Worm (Caenorhabditis elegans) whole organism, young adult: Measurements from ENCODE around the gene idi-1.

ENCODE experiments used
- C17E4.6 ChIP-seq: fragments of 200-800 bp; sonication (Bioruptor generic); IDR thresholded peaks from 2 replicates; pipeline ENCODE4 v1.3.6; 2022; ENCODE audit warnings: missing genetic modification reagents, missing genetic modification characterization, missing compliant biosample characterization
- D2030.7 ChIP-seq: fragments of 200-800 bp; sonication (Bioruptor generic); IDR thresholded peaks from 2 replicates; pipeline ENCODE4 v1.3.6; 2022; ENCODE audit warnings: missing genetic modification reagents, missing genetic modification characterization, missing compliant biosample characterization
- F10E7.11 ChIP-seq: sonication (generic microtip); optimal IDR thresholded peaks from 2 replicates; lab custom pipeline; 2017; ENCODE audit warnings: mild to moderate bottlenecking, missing genetic modification characterization, moderate library complexity, missing compliant biosample characterization
- F22D6.2 ChIP-seq: sonication (generic microtip); optimal IDR thresholded peaks from 2 replicates; lab custom pipeline; 2016; ENCODE audit warnings: mild to moderate bottlenecking, missing genetic modification characterization, missing compliant biosample characterization
- F33H1.4 ChIP-seq: fragments of 200-800 bp; sonication (Bioruptor generic); IDR thresholded peaks from 2 replicates; pipeline ENCODE4 v1.3.6; 2022; ENCODE audit warnings: missing genetic modification reagents, missing genetic modification characterization, missing compliant biosample characterization
- F39B2.1 ChIP-seq: fragments of 200-800 bp; sonication (Bioruptor generic); IDR thresholded peaks from 2 replicates; pipeline ENCODE4 v1.3.6; 2022; ENCODE audit warnings: missing genetic modification reagents, missing genetic modification characterization, missing compliant biosample characterization
- F49E8.2 ChIP-seq: sonication (generic microtip); optimal IDR thresholded peaks from 3 replicates; lab custom pipeline; 2017; ENCODE audit warnings: missing genetic modification characterization, mild to moderate bottlenecking, missing compliant biosample characterization, antibody characterized with exemption, moderate library complexity; ENCODE audit not compliant: insufficient read depth
- F52B5.7 ChIP-seq: sonication (generic microtip); optimal IDR thresholded peaks from 2 replicates; lab custom pipeline; 2016; ENCODE audit warnings: mild to moderate bottlenecking, missing genetic modification characterization, missing compliant biosample characterization
- F55B11.4 ChIP-seq: sonication (generic microtip); optimal IDR thresholded peaks from 2 replicates; lab custom pipeline; 2016; ENCODE audit warnings: missing compliant biosample characterization, missing genetic modification characterization, borderline replicate concordance; ENCODE audit not compliant: insufficient read depth
- F57C9.4 ChIP-seq: sonication (generic microtip); optimal IDR thresholded peaks from 2 replicates; lab custom pipeline; 2017; ENCODE audit warnings: mild to moderate bottlenecking, missing genetic modification characterization, missing compliant biosample characterization
- K11D2.4 ChIP-seq: fragments of 200-800 bp; sonication (Bioruptor generic); IDR thresholded peaks from 2 replicates; pipeline ENCODE4 v1.3.6; 2022; ENCODE audit warnings: missing genetic modification reagents, missing genetic modification characterization, missing compliant biosample characterization
- K12H6.12 ChIP-seq: fragments of 200-800 bp; sonication (Bioruptor generic); optimal IDR thresholded peaks from 2 replicates; lab custom pipeline; 2018; ENCODE audit warnings: mild to moderate bottlenecking, missing genetic modification characterization, missing compliant biosample characterization
- Y67H2A.10 ChIP-seq: fragments of 200-800 bp; sonication (Bioruptor generic); conservative IDR thresholded peaks from 2 replicates; pipeline ENCODE4 v1.3.6; 2022; ENCODE audit warnings: missing genetic modification reagents, missing genetic modification characterization, missing compliant biosample characterization
- Y79H2A.3 ChIP-seq: fragments of 200-800 bp; sonication (Bioruptor generic); conservative IDR thresholded peaks from 2 replicates; pipeline ENCODE4 v1.3.6; 2022; ENCODE audit warnings: missing genetic modification reagents, missing genetic modification characterization, missing compliant biosample characterization
- Y95B8A.8 ChIP-seq: fragments of 200-800 bp; sonication (Bioruptor generic); IDR thresholded peaks from 2 replicates; pipeline ENCODE4 v1.3.6; 2022; ENCODE audit warnings: missing genetic modification reagents, missing genetic modification characterization, missing compliant biosample characterization
- aptf-2 ChIP-seq: fragments of 200-800 bp; sonication (Bioruptor generic); conservative IDR thresholded peaks from 2 replicates; pipeline ENCODE4 v1.3.6; 2022; ENCODE audit warnings: missing genetic modification reagents, missing genetic modification characterization, missing compliant biosample characterization
- aptf-3 ChIP-seq: fragments of 200-800 bp; sonication (Bioruptor generic); IDR thresholded peaks from 2 replicates; pipeline ENCODE4 v1.3.6; 2022; ENCODE audit warnings: missing genetic modification characterization, missing compliant biosample characterization
- attf-5 ChIP-seq: fragments of 200-800 bp; sonication (Bioruptor generic); optimal IDR thresholded peaks from 2 replicates; lab custom pipeline; 2018; ENCODE audit warnings: mild to moderate bottlenecking, missing genetic modification characterization, missing compliant biosample characterization
- attf-6 ChIP-seq: fragments of 200-800 bp; sonication (Bioruptor generic); IDR thresholded peaks from 2 replicates; pipeline ENCODE4 v1.3.6; 2022; ENCODE audit warnings: missing genetic modification reagents, missing genetic modification characterization, missing compliant biosample characterization
- bed-1 ChIP-seq: fragments of 200-800 bp; sonication (Bioruptor generic); IDR thresholded peaks from 2 replicates; pipeline ENCODE4 v1.3.6; 2022; ENCODE audit warnings: missing genetic modification reagents, missing genetic modification characterization, missing compliant biosample characterization
- bed-2 ChIP-seq: fragments of 200-800 bp; sonication (Bioruptor generic); IDR thresholded peaks from 2 replicates; pipeline ENCODE4 v1.3.6; 2022; ENCODE audit warnings: missing genetic modification reagents, missing genetic modification characterization, missing compliant biosample characterization
- ccch-3 ChIP-seq: fragments of 200-800 bp; sonication (Bioruptor generic); optimal IDR thresholded peaks from 2 replicates; lab custom pipeline; 2018; ENCODE audit warnings: mild to moderate bottlenecking, missing genetic modification characterization, missing compliant biosample characterization
- cebp-2 ChIP-seq: fragments of 200-800 bp; sonication (Bioruptor generic); IDR thresholded peaks from 2 replicates; pipeline ENCODE4 v1.3.6; 2022; ENCODE audit warnings: missing genetic modification characterization, missing compliant biosample characterization
- ceh-27 ChIP-seq: fragments of 200-800 bp; sonication (Bioruptor generic); optimal IDR thresholded peaks from 2 replicates; lab custom pipeline; 2018; ENCODE audit warnings: mild to moderate bottlenecking, missing genetic modification characterization, moderate library complexity, missing compliant biosample characterization
- ceh-40 ChIP-seq: fragments of 200-800 bp; sonication (Bioruptor generic); IDR thresholded peaks from 2 replicates; pipeline ENCODE4 v1.3.6; 2022; ENCODE audit warnings: missing genetic modification characterization, missing compliant biosample characterization
- dox-1 ChIP-seq: fragments of 200-800 bp; sonication (Bioruptor generic); IDR thresholded peaks from 2 replicates; pipeline ENCODE4 v1.3.6; 2022; ENCODE audit warnings: missing genetic modification reagents, missing genetic modification characterization, missing compliant biosample characterization
- egl-18 ChIP-seq: fragments of 200-800 bp; sonication (Bioruptor generic); IDR thresholded peaks from 2 replicates; pipeline ENCODE4 v1.3.6; 2022; ENCODE audit warnings: missing genetic modification reagents, missing genetic modification characterization, missing compliant biosample characterization
- ets-4 ChIP-seq: fragments of 200-800 bp; sonication (Bioruptor generic); optimal IDR thresholded peaks from 2 replicates; lab custom pipeline; 2018; ENCODE audit warnings: mild to moderate bottlenecking, missing genetic modification characterization, missing compliant biosample characterization
- hlh-26 ChIP-seq: fragments of 200-800 bp; sonication (Bioruptor generic); conservative IDR thresholded peaks from 2 replicates; pipeline ENCODE4 v1.3.6; 2022; ENCODE audit warnings: missing genetic modification reagents, missing genetic modification characterization, missing compliant biosample characterization
- hmg-1.2 ChIP-seq: fragments of 200-800 bp; sonication (Bioruptor generic); IDR thresholded peaks from 2 replicates; pipeline ENCODE4 v1.3.6; 2022; ENCODE audit warnings: missing genetic modification reagents, missing genetic modification characterization, missing compliant biosample characterization
- hsf-1 ChIP-seq: fragments of 200-800 bp; sonication (Bioruptor generic); IDR thresholded peaks from 2 replicates; pipeline ENCODE4 v1.3.6; 2022; ENCODE audit warnings: missing genetic modification reagents, missing genetic modification characterization, missing compliant biosample characterization
- lin-35 ChIP-seq, 3 experiments: fragments of 150-350 bp in 2 of 3; sonication (generic microtip) in 1 of 3; optimal IDR thresholded peaks; 2 replicates each; lab custom pipeline; 2014 to 2018; ENCODE audit warnings: missing biosample characterization in 3 of 3, missing genetic modification characterization in 3 of 3, missing genetic modification reagents in 3 of 3
- lin-40 ChIP-seq: sonication (generic microtip); optimal IDR thresholded peaks from 2 replicates; lab custom pipeline; 2016; ENCODE audit warnings: missing genetic modification characterization, mild to moderate bottlenecking, missing compliant biosample characterization, missing genotype, missing genetic modification reagents
- lir-1 ChIP-seq: fragments of 200-800 bp; sonication (Bioruptor generic); conservative IDR thresholded peaks from 2 replicates; pipeline ENCODE4 v1.3.6; 2022; ENCODE audit warnings: missing genetic modification reagents, missing genetic modification characterization, missing compliant biosample characterization
- lsl-1 ChIP-seq: fragments of 200-800 bp; sonication (Bioruptor generic); optimal IDR thresholded peaks from 2 replicates; lab custom pipeline; 2018; ENCODE audit warnings: mild to moderate bottlenecking, missing genetic modification characterization, moderate library complexity, missing compliant biosample characterization
- madf-10 ChIP-seq: sonication (generic microtip); optimal IDR thresholded peaks from 2 replicates; lab custom pipeline; 2016; ENCODE audit warnings: mild to moderate bottlenecking, missing genetic modification characterization, missing compliant biosample characterization
- madf-3 ChIP-seq: fragments of 200-800 bp; sonication (Bioruptor generic); IDR thresholded peaks from 2 replicates; pipeline ENCODE4 v1.3.6; 2022; ENCODE audit warnings: missing genetic modification reagents, missing genetic modification characterization, missing compliant biosample characterization
- madf-8 ChIP-seq: fragments of 200-800 bp; sonication (Bioruptor generic); conservative IDR thresholded peaks from 2 replicates; pipeline ENCODE4 v1.3.6; 2022; ENCODE audit warnings: missing genetic modification reagents, missing genetic modification characterization, missing compliant biosample characterization
- mxl-1 ChIP-seq: sonication (generic microtip); optimal IDR thresholded peaks from 2 replicates; lab custom pipeline; 2016; ENCODE audit warnings: missing genetic modification characterization, missing compliant biosample characterization
- nhr-120 ChIP-seq: fragments of 200-800 bp; sonication (Bioruptor generic); IDR thresholded peaks from 2 replicates; pipeline ENCODE4 v1.3.6; 2022; ENCODE audit warnings: missing genetic modification characterization, missing compliant biosample characterization
- pha-4 ChIP-seq: fragments of 150-350 bp; sonication (generic microtip); optimal IDR thresholded peaks from 2 replicates; lab custom pipeline; 2014; ENCODE audit warnings: missing biosample characterization, missing genetic modification reagents, missing genetic modification characterization
- rcor-1 ChIP-seq: fragments of 200-800 bp; sonication (Bioruptor generic); IDR thresholded peaks from 2 replicates; pipeline ENCODE4 v1.3.6; 2022; ENCODE audit warnings: missing genetic modification reagents, missing genetic modification characterization, missing compliant biosample characterization
- sdz-38 ChIP-seq: sonication (generic microtip); optimal IDR thresholded peaks from 2 replicates; lab custom pipeline; 2016; ENCODE audit warnings: missing genotype, missing genetic modification characterization, missing compliant biosample characterization
- snpc-1.1 ChIP-seq: sonication (generic microtip); optimal IDR thresholded peaks from 2 replicates; lab custom pipeline; 2017; ENCODE audit warnings: missing genetic modification characterization, mild to moderate bottlenecking, missing compliant biosample characterization, antibody characterized with exemption, moderate library complexity, missing genotype, missing genetic modification reagents; ENCODE audit not compliant: insufficient read depth
- sptf-2 ChIP-seq: fragments of 200-800 bp; sonication (Bioruptor generic); optimal IDR thresholded peaks from 2 replicates; lab custom pipeline; 2018; ENCODE audit warnings: mild to moderate bottlenecking, missing genetic modification characterization, missing compliant biosample characterization
- ztf-26 ChIP-seq: sonication (generic microtip); optimal IDR thresholded peaks from 2 replicates; lab custom pipeline; 2017; ENCODE audit warnings: missing genetic modification characterization, missing compliant biosample characterization
- ztf-6 ChIP-seq: fragments of 200-800 bp; sonication (Bioruptor generic); IDR thresholded peaks from 2 replicates; pipeline ENCODE4 v1.3.6; 2022; ENCODE audit warnings: missing genetic modification reagents, missing genetic modification characterization, missing compliant biosample characterization

Gene idi-1

DNA sequence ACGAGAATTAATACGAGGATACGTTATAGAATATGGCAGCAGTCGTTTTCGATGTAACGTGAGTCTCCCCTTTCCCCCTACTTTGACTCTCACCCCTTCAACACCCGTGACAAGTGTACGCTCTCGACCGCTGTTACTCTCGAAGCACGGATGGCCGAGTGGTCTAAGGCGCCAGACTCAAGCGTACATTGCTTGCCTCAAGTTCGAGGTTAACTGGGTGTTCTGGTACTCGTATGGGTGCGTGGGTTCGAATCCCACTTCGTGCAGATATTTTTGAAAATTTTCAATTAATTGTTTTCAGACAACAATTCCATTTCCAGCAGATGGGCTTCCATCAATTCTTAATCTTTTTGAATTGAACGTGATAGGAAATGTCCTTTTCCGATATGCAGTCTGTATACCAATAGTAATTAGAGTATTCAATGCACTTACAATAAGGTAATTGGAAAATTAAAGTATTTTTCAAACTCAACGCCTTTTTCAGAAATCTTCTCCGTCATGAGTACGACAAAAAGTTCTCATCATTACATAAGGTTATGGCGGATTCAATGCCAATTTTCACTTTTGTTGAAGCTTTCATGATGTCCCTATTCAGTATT lies 18.1 kb downstream of the idi-1 start (continued):
- TF ChIP-seq Y79H2A.3 (GFP tag; lab: Robert Waterston, UW): no peak
- TF ChIP-seq snpc-1.1 (tag; lab: Kevin White, UChicago): peak; percentile 62
- TF ChIP-seq madf-10: peak; percentile 63
- TF ChIP-seq ceh-27 (GFP tag; lab: Kevin White, UChicago): peak; percentile 89
- peak; percentile 87 for TF ChIP-seq mxl-1
- peak; percentile 83 for TF ChIP-seq ztf-6 (GFP tag; lab: Robert Waterston, UW)
- TF ChIP-seq nhr-120 (GFP tag; lab: Robert Waterston, UW): no peak
- no peak for TF ChIP-seq bed-1
- TF ChIP-seq lin-40: peak; percentile 71
- TF ChIP-seq attf-5 (GFP tag; lab: Kevin White, UChicago): peak; percentile 63
- TF ChIP-seq lsl-1 (GFP tag; lab: Kevin White, UChicago): peak; percentile 57
- TF ChIP-seq Y95B8A.8 (GFP tag; lab: Robert Waterston, UW): peak; percentile 71; the same call in 1 of the 2 replicates
- TF ChIP-seq F10E7.11 (tag; lab: Kevin White, UChicago): peak; percentile 30
- no peak for TF ChIP-seq ccch-3 (GFP tag; lab: Kevin White, UChicago)
- peak; percentile 65 for TF ChIP-seq ets-4 (GFP tag; lab: Kevin White, UChicago)
- no peak for TF ChIP-seq hlh-26 (GFP tag; lab: Robert Waterston, UW)
- TF ChIP-seq aptf-3 (GFP tag; lab: Robert Waterston, UW): no peak
- peak; percentile 67 for TF ChIP-seq ztf-26 (tag; lab: Kevin White, UChicago)
- TF ChIP-seq hsf-1 (GFP tag; lab: Robert Waterston, UW): 0 out of 2 replicates have a peak, but pooled peaks have one; percentile 14
- peak; percentile 69; the same call in 1 of the 2 replicates for TF ChIP-seq attf-6 (GFP tag; lab: Robert Waterston, UW)
- 0 out of 2 replicates have a peak, but pooled peaks have one; percentile 30 for TF ChIP-seq Y67H2A.10 (GFP tag; lab: Robert Waterston, UW)
- TF ChIP-seq F39B2.1 (GFP tag; lab: Robert Waterston, UW): no peak
- peak; percentile 17 for TF ChIP-seq F22D6.2 (tag; lab: Kevin White, UChicago)
- TF ChIP-seq madf-8 (GFP tag; lab: Robert Waterston, UW): peak; percentile 28; the same call in 1 of the 2 replicates
- TF ChIP-seq F33H1.4 (GFP tag; lab: Robert Waterston, UW): peak; percentile 61
- TF ChIP-seq F55B11.4: no peak
- no peak for TF ChIP-seq sdz-38 (tag; lab: Kevin White, UChicago)
- no peak for TF ChIP-seq egl-18 (GFP tag; lab: Robert Waterston, UW)
- 0 out of 2 replicates have a peak, but pooled peaks have one; percentile 83 for TF ChIP-seq cebp-2 (GFP tag; lab: Robert Waterston, UW)
- TF ChIP-seq hmg-1.2: peak; percentile 78
- TF ChIP-seq K12H6.12: peak; percentile 66
- TF ChIP-seq lir-1 (GFP tag; lab: Robert Waterston, UW): no peak
- TF ChIP-seq rcor-1 (GFP tag; lab: Robert Waterston, UW): peak; percentile 58; the same call in 1 of the 2 replicates
- TF ChIP-seq lin-35 (GFP tag; optimal IDR thresholded peaks at IDR 0.05; lab: Kevin White, UChicago): peak in 2 of 3 experiments; percentile 4 to 81
- TF ChIP-seq C17E4.6 (GFP tag; lab: Robert Waterston, UW): peak; percentile 53; the same call in 1 of the 2 replicates
- peak; percentile 39 for TF ChIP-seq sptf-2 (GFP tag; lab: Kevin White, UChicago)
- no peak for TF ChIP-seq F57C9.4 (tag; lab: Kevin White, UChicago)
- TF ChIP-seq F52B5.7: peak; percentile 47
- peak; percentile 89 for TF ChIP-seq dox-1 (GFP tag; lab: Robert Waterston, UW)
- peak; percentile 61 for TF ChIP-seq K11D2.4 (GFP tag; lab: Robert Waterston, UW)
- TF ChIP-seq F49E8.2: peak; percentile 65
- TF ChIP-seq madf-3: no peak
- TF ChIP-seq bed-2 (GFP tag; lab: Robert Waterston, UW): no peak
- no peak for TF ChIP-seq aptf-2
- no peak for TF ChIP-seq pha-4
- TF ChIP-seq ceh-40 (GFP tag; lab: Robert Waterston, UW): 0 out of 2 replicates have a peak, but pooled peaks have one; percentile 57
- TF ChIP-seq D2030.7 (GFP tag; lab: Robert Waterston, UW): peak; percentile 83
